Fruit fly (Drosophila melanogaster) whole organism, prepupa: ENCODE measurements around the gene CG46504.
"Not testable (repeated sequence)": the region's sequence is repeated elsewhere in the genome, so short reads cannot be mapped to it uniquely, and the experiment has no call there.

Experiments
- CG6854 ChIP-seq: fragments of 200-800 bp; sonication (Bioruptor generic); optimal IDR thresholded peaks from 2 replicates; lab custom pipeline; 2017; ENCODE audit warnings: missing biosample characterization, mild to moderate bottlenecking, missing genetic modification characterization
- CG7368 ChIP-seq: fragments of 200-800 bp; sonication (Bioruptor generic); optimal IDR thresholded peaks from 3 replicates; lab custom pipeline; 2016; ENCODE audit warnings: missing biosample characterization, missing genetic modification characterization
- CG8632 ChIP-seq: fragments of 200-800 bp; sonication (Bioruptor generic); optimal IDR thresholded peaks from 3 replicates; lab custom pipeline; 2016; ENCODE audit warnings: missing biosample characterization, missing genetic modification characterization
- Gug ChIP-seq: fragments of 200-800 bp; sonication (Bioruptor generic); IDR thresholded peaks from 2 replicates; pipeline ENCODE4 v1.3.6; 2022; ENCODE audit warnings: missing biosample characterization, missing genetic modification characterization
- Lpt ChIP-seq: fragments of 200-800 bp; sonication (Bioruptor generic); optimal IDR thresholded peaks from 3 replicates; lab custom pipeline; 2016; ENCODE audit warnings: missing biosample characterization, missing genetic modification characterization
- Sox102F ChIP-seq: fragments of 200-800 bp; sonication (Bioruptor generic); optimal IDR thresholded peaks from 2 replicates; lab custom pipeline; 2016; ENCODE audit warnings: missing biosample characterization, mild to moderate bottlenecking, missing genetic modification characterization
- cyc ChIP-seq: fragments of 200-800 bp; sonication (Bioruptor generic); optimal IDR thresholded peaks from 3 replicates; lab custom pipeline; 2016; ENCODE audit warnings: missing biosample characterization, missing genetic modification characterization
- esn ChIP-seq: fragments of 200-800 bp; sonication (Bioruptor generic); optimal IDR thresholded peaks from 2 replicates; lab custom pipeline; 2016; ENCODE audit warnings: missing biosample characterization, mild to moderate bottlenecking, missing genetic modification characterization, moderate library complexity
- svp ChIP-seq: fragments of 200-800 bp; sonication (Bioruptor generic); peaks from one replicate; lab custom pipeline; 2016; ENCODE audit warnings: missing biosample characterization, missing genetic modification characterization

The CG46504 gene

dm6 chrX:22187070-22187469 is 39.5 kb downstream of the CG46504 start, which contains the start of gene CG46512:
Gene CG46512, plus strand, starts transcription at chrX:22187370.
- TF ChIP-seq CG7368; cyc (GFP tag; lab: Kevin White, UChicago); svp (GFP tag; lab: Kevin White, UChicago): not testable (repeated sequence)

- not testable (repeated sequence) for TF ChIP-seq Lpt, CG6854, Sox102F (GFP tag; lab: Kevin White, UChicago)
Observed at dm6 chrX:22191973-22192372, 44.4 kb downstream of the CG46504 start, which contains the start of gene CG46513. Gene CG46513, plus strand, starts transcription at chrX:22192273.

- TF ChIP-seq CG8632; Gug (GFP tag; lab: Robert Waterston, UW); esn (GFP tag; lab: Kevin White, UChicago): not testable (repeated sequence)
Observed at dm6 chrX:22196874-22197273, 49.3 kb downstream of the CG46504 start, which contains the start of gene CG46514. Gene CG46514, plus strand, starts transcription at chrX:22197174.
